Fruit fly (Drosophila melanogaster) whole organism, embryonic: ENCODE data around the gene GstZ1.

Source experiments
- Bgb ChIP-seq: fragments of 200-800 bp; sonication (Bioruptor generic); IDR thresholded peaks from 2 replicates; pipeline ENCODE4 v1.3.6; 2022; ENCODE audit warnings: missing biosample characterization, missing genetic modification characterization; ENCODE audit not compliant: partially characterized antibody
- Blimp-1 ChIP-seq: fragments of 200-800 bp; sonication (Bioruptor generic); optimal IDR thresholded peaks from 3 replicates; lab custom pipeline; 2018; ENCODE audit warnings: missing biosample characterization, missing genetic modification characterization, mild to moderate bottlenecking, moderate library complexity, missing genetic modification reagents
- C15 ChIP-seq: fragments of 200-800 bp; sonication (Bioruptor generic); IDR thresholded peaks from 3 replicates; pipeline ENCODE4 v1.3.6; 2022; ENCODE audit warnings: missing biosample characterization, missing genetic modification characterization
- CG10959 ChIP-seq: fragments of 200-800 bp; sonication (Bioruptor generic); IDR thresholded peaks from 2 replicates; pipeline ENCODE4 v1.3.6; 2022; ENCODE audit warnings: missing biosample characterization, missing genetic modification characterization
- CG11456 ChIP-seq: fragments of 200-800 bp; sonication (Bioruptor generic); IDR thresholded peaks from 3 replicates; pipeline ENCODE4 v1.3.6; 2022; ENCODE audit warnings: missing biosample characterization, missing genetic modification characterization
- CG12236 ChIP-seq: fragments of 200-800 bp; sonication (Bioruptor generic); optimal IDR thresholded peaks from 2 replicates; lab custom pipeline; 2016; ENCODE audit warnings: missing biosample characterization, missing genetic modification characterization
- CG12299 ChIP-seq: fragments of 200-800 bp; sonication (Bioruptor generic); optimal IDR thresholded peaks from 2 replicates; lab custom pipeline; 2018; ENCODE audit warnings: missing biosample characterization, mild to moderate bottlenecking, missing genetic modification characterization
- CG14667 ChIP-seq: fragments of 200-800 bp; sonication (Bioruptor generic); IDR thresholded peaks from 2 replicates; pipeline ENCODE4 v1.3.6; 2022; ENCODE audit warnings: missing biosample characterization, missing genetic modification characterization
- CG14965 ChIP-seq: fragments of 200-800 bp; sonication (Bioruptor generic); optimal IDR thresholded peaks from 2 replicates; lab custom pipeline; 2016; ENCODE audit warnings: missing biosample characterization, missing genetic modification characterization, borderline replicate concordance
- CG16813 ChIP-seq: fragments of 200-800 bp; sonication (Bioruptor generic); IDR thresholded peaks from 3 replicates; pipeline ENCODE4 v1.3.6; 2022; ENCODE audit warnings: missing biosample characterization, missing genetic modification characterization; ENCODE audit not compliant: partially characterized antibody
- CG17912 ChIP-seq: fragments of 200-800 bp; sonication (Bioruptor generic); optimal IDR thresholded peaks from 2 replicates; lab custom pipeline; 2018; ENCODE audit warnings: missing biosample characterization, mild to moderate bottlenecking, missing genetic modification characterization
- CG30020 ChIP-seq: fragments of 200-800 bp; optimal IDR thresholded peaks from 2 replicates; lab custom pipeline; 2019; ENCODE audit warnings: missing biosample characterization, mild to moderate bottlenecking, missing genetic modification characterization, moderate library complexity
- CG30403 ChIP-seq: fragments of 200-800 bp; sonication (Bioruptor generic); optimal IDR thresholded peaks from 3 replicates; lab custom pipeline; 2016; ENCODE audit warnings: missing biosample characterization, missing genetic modification characterization
- CG32772 ChIP-seq: fragments of 200-800 bp; sonication (Bioruptor generic); IDR thresholded peaks from 2 replicates; pipeline ENCODE4 v1.3.6; 2022; ENCODE audit warnings: missing biosample characterization, missing genetic modification characterization
- CG3281 ChIP-seq: fragments of 200-800 bp; sonication (Bioruptor generic); optimal IDR thresholded peaks from 3 replicates; lab custom pipeline; 2017; ENCODE audit warnings: missing biosample characterization, mild to moderate bottlenecking, missing genetic modification characterization
- CG34422 ChIP-seq: fragments of 200-800 bp; sonication (Bioruptor generic); IDR thresholded peaks from 3 replicates; pipeline ENCODE4 v1.3.6; 2022; ENCODE audit warnings: missing biosample characterization, missing genetic modification characterization
- CG4617 ChIP-seq: fragments of 200-800 bp; sonication (Bioruptor generic); optimal IDR thresholded peaks from 3 replicates; lab custom pipeline; 2016; ENCODE audit warnings: missing biosample characterization, missing genetic modification characterization, borderline replicate concordance
- CG6175 ChIP-seq: fragments of 200-800 bp; sonication (Bioruptor generic); IDR thresholded peaks from 3 replicates; pipeline ENCODE4 v1.3.6; 2022; ENCODE audit warnings: missing biosample characterization, missing genetic modification characterization
- CG8089 ChIP-seq: fragments of 200-800 bp; sonication (Bioruptor generic); optimal IDR thresholded peaks from 3 replicates; lab custom pipeline; 2016; ENCODE audit warnings: missing biosample characterization, missing genetic modification characterization
- Chrac-16 ChIP-seq: fragments of 200-800 bp; sonication (Bioruptor generic); optimal IDR thresholded peaks from 3 replicates; lab custom pipeline; 2016; ENCODE audit warnings: missing biosample characterization, missing genetic modification characterization
- CkIIα-i1 ChIP-seq: fragments of 200-800 bp; sonication (Bioruptor generic); IDR thresholded peaks from 2 replicates; pipeline ENCODE4 v1.3.6; 2022; ENCODE audit warnings: missing biosample characterization, missing genetic modification characterization
- D19A ChIP-seq: fragments of 200-800 bp; optimal IDR thresholded peaks from 3 replicates; lab custom pipeline; 2019; ENCODE audit warnings: missing biosample characterization, mild to moderate bottlenecking, missing genetic modification characterization, moderate library complexity
- D19B ChIP-seq: fragments of 200-800 bp; sonication (Bioruptor generic); optimal IDR thresholded peaks from 2 replicates; lab custom pipeline; 2017; ENCODE audit warnings: missing biosample characterization, mild to moderate bottlenecking, missing genetic modification characterization
- Deaf1 ChIP-seq: fragments of 200-800 bp; optimal IDR thresholded peaks from 3 replicates; lab custom pipeline; 2019; ENCODE audit warnings: missing biosample characterization, mild to moderate bottlenecking, missing genetic modification characterization, moderate library complexity
- E2f2 ChIP-seq: fragments of 200-800 bp; sonication (Bioruptor generic); IDR thresholded peaks from 2 replicates; pipeline ENCODE4 v1.3.6; 2022; ENCODE audit warnings: missing biosample characterization, missing genetic modification characterization
- Hand ChIP-seq: fragments of 200-800 bp; sonication (Bioruptor generic); optimal IDR thresholded peaks from 2 replicates; lab custom pipeline; 2017; ENCODE audit warnings: mild to moderate bottlenecking, missing biosample characterization, missing genetic modification reagents, missing genetic modification characterization
- Hsf ChIP-seq: fragments of 200-800 bp; sonication (Bioruptor generic); optimal IDR thresholded peaks from 3 replicates; lab custom pipeline; 2016; ENCODE audit warnings: missing biosample characterization, missing genetic modification characterization
- Oli ChIP-seq: fragments of 200-800 bp; sonication (Bioruptor generic); optimal IDR thresholded peaks from 2 replicates; lab custom pipeline; 2018; ENCODE audit warnings: missing biosample characterization, mild to moderate bottlenecking, missing genetic modification characterization, moderate library complexity
- Pdp1 ChIP-seq, 2 experiments: fragments of 200-800 bp; sonication (Bioruptor generic); optimal IDR thresholded peaks; 3 replicates each; lab custom pipeline; 2016; ENCODE audit warnings: missing biosample characterization in 2 of 2, missing genetic modification characterization in 2 of 2, mild to moderate bottlenecking in 1 of 2, moderate library complexity in 1 of 2
- Rx ChIP-seq: fragments of 200-800 bp; sonication (Bioruptor generic); IDR thresholded peaks from 2 replicates; pipeline ENCODE4 v1.3.6; 2022; ENCODE audit warnings: missing biosample characterization, missing genetic modification characterization
- Scr ChIP-seq: fragments of 200-800 bp; sonication (Bioruptor generic); IDR thresholded peaks from 2 replicates; pipeline ENCODE4 v1.3.6; 2022; ENCODE audit warnings: missing biosample characterization, missing genetic modification characterization; ENCODE audit not compliant: partially characterized antibody
- Xrp1 ChIP-seq: fragments of 200-800 bp; sonication (Bioruptor generic); IDR thresholded peaks from 2 replicates; pipeline ENCODE4 v1.3.6; 2022; ENCODE audit warnings: missing biosample characterization, missing genetic modification characterization
- ase ChIP-seq: fragments of 200-800 bp; sonication (Bioruptor generic); IDR thresholded peaks from 3 replicates; pipeline ENCODE4 v1.3.6; 2022; ENCODE audit warnings: missing biosample characterization, missing genetic modification characterization
- br ChIP-seq: fragments of >200 bp; optimal IDR thresholded peaks from 2 replicates; lab custom pipeline; 2017
- cg ChIP-seq: fragments of 200-800 bp; sonication (Bioruptor generic); optimal IDR thresholded peaks from 3 replicates; lab custom pipeline; 2019; ENCODE audit warnings: missing biosample characterization, mild to moderate bottlenecking, missing genetic modification characterization, moderate library complexity
- dan ChIP-seq: fragments of 200-800 bp; sonication (Bioruptor generic); IDR thresholded peaks from 2 replicates; pipeline ENCODE4 v1.3.6; 2022; ENCODE audit warnings: missing biosample characterization, missing genetic modification characterization
- disco-r ChIP-seq: fragments of 200-800 bp; sonication (Bioruptor generic); optimal IDR thresholded peaks from 2 replicates; lab custom pipeline; 2016; ENCODE audit warnings: missing biosample characterization, missing genetic modification characterization
- emc ChIP-seq: fragments of 200-800 bp; sonication (Bioruptor generic); optimal IDR thresholded peaks from 2 replicates; lab custom pipeline; 2016; ENCODE audit warnings: missing biosample characterization, missing genetic modification characterization
- esg ChIP-seq: fragments of 200-800 bp; sonication (Bioruptor generic); conservative IDR thresholded peaks from 2 replicates; pipeline ENCODE4 v1.3.6; 2022; ENCODE audit warnings: missing biosample characterization, missing genetic modification characterization
- fd96Cb ChIP-seq: fragments of 200-800 bp; sonication (Bioruptor generic); optimal IDR thresholded peaks from 2 replicates; lab custom pipeline; 2018; ENCODE audit warnings: missing biosample characterization, mild to moderate bottlenecking, missing genetic modification characterization, moderate library complexity
- fru ChIP-seq: fragments of >200 bp; optimal IDR thresholded peaks from 2 replicates; lab custom pipeline; 2017
- gfzf ChIP-seq: fragments of 200-800 bp; sonication (Bioruptor generic); optimal IDR thresholded peaks from 2 replicates; lab custom pipeline; 2016; ENCODE audit warnings: missing biosample characterization, mild to moderate bottlenecking, missing genetic modification characterization, moderate library complexity
- klu ChIP-seq: fragments of 200-800 bp; sonication (Bioruptor generic); IDR thresholded peaks from 2 replicates; pipeline ENCODE4 v1.3.6; 2022; ENCODE audit warnings: missing biosample characterization, missing genetic modification characterization
- lab ChIP-seq: fragments of 200-800 bp; sonication (Bioruptor generic); optimal IDR thresholded peaks from 3 replicates; lab custom pipeline; 2017; ENCODE audit warnings: missing biosample characterization, missing genetic modification characterization, mild to moderate bottlenecking, moderate library complexity, missing genetic modification reagents
- odd ChIP-seq: fragments of 200-800 bp; sonication (Bioruptor generic); optimal IDR thresholded peaks from 2 replicates; lab custom pipeline; 2017; ENCODE audit warnings: missing biosample characterization, mild to moderate bottlenecking, missing genetic modification characterization
- repo ChIP-seq: fragments of 200-800 bp; sonication (Bioruptor generic); optimal IDR thresholded peaks from 2 replicates; lab custom pipeline; 2016; ENCODE audit warnings: missing biosample characterization, missing genetic modification characterization
- sens ChIP-seq: fragments of 200-800 bp; sonication (Bioruptor generic); peaks from one replicate; lab custom pipeline; 2016; ENCODE audit warnings: missing biosample characterization, missing genetic modification characterization
- vvl ChIP-seq: fragments of 200-800 bp; sonication (Bioruptor generic); IDR thresholded peaks from 2 replicates; pipeline ENCODE4 v1.3.6; 2022; ENCODE audit warnings: missing biosample characterization, missing genetic modification characterization
- wdn ChIP-seq: fragments of 200-800 bp; sonication (Bioruptor generic); IDR thresholded peaks from 2 replicates; pipeline ENCODE4 v1.3.6; 2022; ENCODE audit warnings: missing biosample characterization, missing genetic modification characterization
- zen ChIP-seq: fragments of 200-800 bp; sonication (Bioruptor generic); optimal IDR thresholded peaks from 3 replicates; lab custom pipeline; 2018; ENCODE audit warnings: missing biosample characterization, mild to moderate bottlenecking, missing genetic modification characterization, moderate library complexity
- zfh2 ChIP-seq: fragments of 200-800 bp; sonication (Bioruptor generic); optimal IDR thresholded peaks from 2 replicates; lab custom pipeline; 2016; ENCODE audit warnings: missing biosample characterization, missing genetic modification characterization

GstZ1 gene

DNA sequence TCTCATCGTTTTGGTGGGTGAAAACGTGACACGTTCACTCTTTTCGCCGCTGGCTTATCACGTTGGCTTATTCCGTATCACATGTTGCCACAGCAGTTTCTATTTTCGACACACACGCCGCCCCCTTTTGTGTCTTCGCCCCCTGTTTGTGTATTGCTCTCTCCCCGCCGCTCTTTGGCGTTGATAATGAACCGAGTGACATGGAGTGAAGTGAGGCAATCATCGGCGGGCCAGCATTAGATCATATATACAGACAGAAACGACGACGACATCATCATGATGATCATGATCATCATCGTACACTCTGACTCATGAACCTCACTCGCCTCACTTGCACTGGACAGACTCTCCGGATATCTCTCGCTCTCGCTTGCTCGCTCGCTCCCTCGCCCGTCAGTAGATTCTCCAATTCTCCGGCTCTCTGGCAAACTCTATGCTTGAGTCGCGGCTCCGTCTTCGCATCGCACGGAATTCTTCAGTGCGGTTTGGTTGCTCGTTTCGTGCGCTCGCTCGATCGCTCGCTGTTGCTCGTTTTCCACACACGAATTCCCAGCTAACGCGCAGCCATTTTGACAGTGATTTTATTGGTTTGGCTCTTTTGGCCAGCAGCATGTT, 19.9 kb downstream of the GstZ1 start (continued):
- TF ChIP-seq CG14667 (no peak), CG30403 (no peak), CG3281 (GFP tag; lab: Kevin White, UChicago) (no peak), fru (lab: Kevin White, UChicago) (no peak), Scr (GFP tag; lab: Robert Waterston, UW) (0 out of 2 replicates have a peak, but pooled peaks have one; percentile 20), CG30020 (no peak), Hand (peak; percentile 39), odd (peak; percentile 10), E2f2 (GFP tag; lab: Robert Waterston, UW) (no peak; the same call in 1 of the 2 replicates), CG6175 (peak; percentile 97), klu (GFP tag; lab: Robert Waterston, UW) (no peak), CG8089 (no peak), D19A (no peak), CG12299 (tag; lab: Kevin White, UChicago) (no peak), Oli (no peak), CG14965 (GFP tag; lab: Kevin White, UChicago) (no peak), esg (GFP tag; lab: Robert Waterston, UW) (no peak), Bgb (GFP tag; lab: Robert Waterston, UW) (peak; percentile 14; the same call in 1 of the 2 replicates), D19B (GFP tag; lab: Kevin White, UChicago) (no peak), Pdp1 (GFP tag; optimal IDR thresholded peaks at IDR 0.05; lab: Kevin White, UChicago) (peak in 1 of 2 experiments; percentile 90), zen (tag; lab: Kevin White, UChicago) (no peak), gfzf (no peak), wdn (no peak), CG34422 (0 out of 3 replicates have a peak, but pooled peaks have one; percentile 20), cg (GFP tag; lab: Kevin White, UChicago) (peak; percentile 51), Deaf1 (tag; lab: Kevin White, UChicago) (peak; percentile 79), Rx (GFP tag; lab: Robert Waterston, UW) (no peak), CG12236 (GFP tag; lab: Kevin White, UChicago) (no peak), CG4617 (GFP tag; lab: Kevin White, UChicago) (no peak), zfh2 (GFP tag; lab: Kevin White, UChicago) (no peak), CG16813 (GFP tag; lab: Robert Waterston, UW) (no peak; the same call in 2 of the 3 replicates), br (lab: Kevin White, UChicago) (no peak), CkIIα-i1 (no peak), CG10959 (GFP tag; lab: Robert Waterston, UW) (no peak), emc (GFP tag; lab: Kevin White, UChicago) (no peak), CG11456 (GFP tag; lab: Robert Waterston, UW) (no peak), lab (GFP tag; lab: Kevin White, UChicago) (peak; percentile 16), dan (GFP tag; lab: Robert Waterston, UW) (no peak), Xrp1 (GFP tag; lab: Robert Waterston, UW) (peak; percentile 4; the same call in 1 of the 2 replicates), CG32772 (GFP tag; lab: Robert Waterston, UW) (no peak), Hsf (GFP tag; lab: Kevin White, UChicago) (no peak), Chrac-16 (GFP tag; lab: Kevin White, UChicago) (no peak), Blimp-1 (GFP tag; lab: Kevin White, UChicago) (no peak), disco-r (peak; percentile 5), CG17912 (GFP tag; lab: Kevin White, UChicago) (no peak), ase (GFP tag; lab: Robert Waterston, UW) (no peak), C15 (no peak), sens (GFP tag; lab: Kevin White, UChicago) (no peak), fd96Cb (tag; lab: Kevin White, UChicago) (no peak), repo (no peak), vvl (peak; percentile 49)
